Fruit fly (Drosophila melanogaster) whole organism, embryonic: ENCODE measurements around the gene CG34338.

Experiments
- Aef1 ChIP-seq: fragments of 200-800 bp; sonication (Bioruptor generic); IDR thresholded peaks from 3 replicates; pipeline ENCODE4 v1.3.6; 2022; ENCODE audit warnings: missing biosample characterization, missing genetic modification characterization
- CG10462 ChIP-seq: fragments of 200-800 bp; sonication (Bioruptor generic); optimal IDR thresholded peaks from 2 replicates; lab custom pipeline; 2016; ENCODE audit warnings: missing biosample characterization, missing genetic modification characterization
- CG13287 ChIP-seq: fragments of 200-800 bp; sonication (Bioruptor generic); IDR thresholded peaks from 2 replicates; pipeline ENCODE4 v1.3.6; 2022; ENCODE audit warnings: missing biosample characterization, missing genetic modification characterization; ENCODE audit not compliant: partially characterized antibody
- CG15514 ChIP-seq: fragments of 200-800 bp; sonication (Bioruptor generic); optimal IDR thresholded peaks from 3 replicates; lab custom pipeline; 2017; ENCODE audit warnings: missing biosample characterization, missing genetic modification characterization, mild to moderate bottlenecking, moderate library complexity, missing genetic modification reagents
- CG16813 ChIP-seq: fragments of 200-800 bp; sonication (Bioruptor generic); IDR thresholded peaks from 3 replicates; pipeline ENCODE4 v1.3.6; 2022; ENCODE audit warnings: missing biosample characterization, missing genetic modification characterization; ENCODE audit not compliant: partially characterized antibody
- CG16815 ChIP-seq: fragments of 200-800 bp; sonication (Bioruptor generic); optimal IDR thresholded peaks from 3 replicates; lab custom pipeline; 2017; ENCODE audit warnings: missing biosample characterization, mild to moderate bottlenecking, missing genetic modification characterization
- CG18262 ChIP-seq: fragments of 200-800 bp; optimal IDR thresholded peaks from 3 replicates; lab custom pipeline; 2019; ENCODE audit warnings: missing biosample characterization, mild to moderate bottlenecking, missing genetic modification characterization, moderate library complexity
- CG1832 ChIP-seq: fragments of 200-800 bp; sonication (Bioruptor generic); optimal IDR thresholded peaks from 2 replicates; lab custom pipeline; 2017; ENCODE audit warnings: missing biosample characterization, mild to moderate bottlenecking, missing genetic modification characterization, inconsistent platforms
- CG18476 ChIP-seq: fragments of 200-800 bp; sonication (Bioruptor generic); optimal IDR thresholded peaks from 2 replicates; lab custom pipeline; 2016; ENCODE audit warnings: missing biosample characterization, mild to moderate bottlenecking, missing genetic modification characterization
- CG2875 ChIP-seq: fragments of 200-800 bp; sonication (Bioruptor generic); optimal IDR thresholded peaks from 2 replicates; lab custom pipeline; 2017; ENCODE audit warnings: missing biosample characterization, mild to moderate bottlenecking, missing genetic modification characterization, missing genetic modification reagents
- CG42726 ChIP-seq: fragments of 200-800 bp; sonication (Bioruptor generic); IDR thresholded peaks from 2 replicates; pipeline ENCODE4 v1.3.6; 2022; ENCODE audit warnings: missing biosample characterization, missing genetic modification characterization; ENCODE audit not compliant: partially characterized antibody
- CG4360 ChIP-seq: fragments of 200-800 bp; sonication (Bioruptor generic); IDR thresholded peaks from 2 replicates; pipeline ENCODE4 v1.3.6; 2022; ENCODE audit warnings: missing biosample characterization, missing genetic modification characterization
- CG7745 ChIP-seq: fragments of 200-800 bp; sonication (Bioruptor generic); optimal IDR thresholded peaks from 2 replicates; lab custom pipeline; 2018; ENCODE audit warnings: missing biosample characterization, mild to moderate bottlenecking, missing genetic modification characterization, moderate library complexity
- CG7839 ChIP-seq: fragments of 200-800 bp; sonication (Bioruptor generic); optimal IDR thresholded peaks from 3 replicates; lab custom pipeline; 2018; ENCODE audit warnings: missing biosample characterization, mild to moderate bottlenecking, missing genetic modification characterization, moderate library complexity
- CG7963 ChIP-seq: fragments of 200-800 bp; sonication (Bioruptor generic); IDR thresholded peaks from 3 replicates; pipeline ENCODE4 v1.3.6; 2022; ENCODE audit warnings: missing biosample characterization, missing genetic modification characterization; ENCODE audit not compliant: partially characterized antibody
- CG9932 ChIP-seq: fragments of 200-800 bp; sonication (Bioruptor generic); IDR thresholded peaks from 2 replicates; pipeline ENCODE4 v1.3.6; 2022; ENCODE audit warnings: missing biosample characterization, missing genetic modification characterization
- Camta ChIP-seq: fragments of 200-800 bp; sonication (Bioruptor generic); optimal IDR thresholded peaks from 2 replicates; lab custom pipeline; 2016; ENCODE audit warnings: missing biosample characterization, missing genetic modification characterization
- Deaf1 ChIP-seq: fragments of 200-800 bp; optimal IDR thresholded peaks from 3 replicates; lab custom pipeline; 2019; ENCODE audit warnings: missing biosample characterization, mild to moderate bottlenecking, missing genetic modification characterization, moderate library complexity
- Dek ChIP-seq: fragments of 200-800 bp; sonication (Bioruptor generic); optimal IDR thresholded peaks from 3 replicates; lab custom pipeline; 2019; ENCODE audit warnings: missing biosample characterization, mild to moderate bottlenecking, missing genetic modification characterization, moderate library complexity
- Fer1 ChIP-seq: fragments of 200-800 bp; sonication (Bioruptor generic); optimal IDR thresholded peaks from 2 replicates; lab custom pipeline; 2017; ENCODE audit warnings: missing biosample characterization, mild to moderate bottlenecking, missing genetic modification characterization
- HLH3B ChIP-seq: fragments of 200-800 bp; sonication (Bioruptor generic); IDR thresholded peaks from 2 replicates; pipeline ENCODE4 v1.3.6; 2022; ENCODE audit warnings: missing biosample characterization, missing genetic modification characterization
- Hmr ChIP-seq: fragments of 200-800 bp; sonication (Bioruptor generic); optimal IDR thresholded peaks from 3 replicates; lab custom pipeline; 2017; ENCODE audit warnings: mild to moderate bottlenecking, missing biosample characterization, missing genetic modification reagents, missing genetic modification characterization
- Hr3 ChIP-seq: fragments of 200-800 bp; sonication (Bioruptor generic); optimal IDR thresholded peaks from 3 replicates; lab custom pipeline; 2016; ENCODE audit warnings: missing biosample characterization, missing genetic modification characterization
- Hr51 ChIP-seq, 2 experiments: fragments of 200-800 bp; sonication (Bioruptor generic); optimal IDR thresholded peaks; 2 replicates in 1 of 2; 3 replicates in 1 of 2; lab custom pipeline; 2016 to 2018; ENCODE audit warnings: missing biosample characterization in 2 of 2, missing genetic modification characterization in 2 of 2, mild to moderate bottlenecking in 1 of 2, moderate library complexity in 1 of 2
- Lpt ChIP-seq: fragments of >200 bp; optimal IDR thresholded peaks from 2 replicates; lab custom pipeline; 2018; ENCODE audit warnings: missing biosample characterization, missing genetic modification characterization
- Ravus ChIP-seq: fragments of 200-800 bp; sonication (Bioruptor generic); IDR thresholded peaks from 2 replicates; pipeline ENCODE4 v1.3.6; 2022; ENCODE audit warnings: missing biosample characterization, missing genetic modification characterization
- Stat92E ChIP-seq, 3 experiments: fragments of >200 bp in 2 of 3; fragments of 200-800 bp in 1 of 3; sonication (Bioruptor generic) in 1 of 3; optimal IDR thresholded peaks; 2 replicates each; lab custom pipeline; 2017 to 2019; ENCODE audit warnings: missing biosample characterization in 3 of 3, missing genetic modification characterization in 3 of 3, mild to moderate bottlenecking in 1 of 3, moderate library complexity in 1 of 3
- al ChIP-seq: fragments of 200-800 bp; sonication (Bioruptor generic); IDR thresholded peaks from 2 replicates; pipeline ENCODE4 v1.3.6; 2022; ENCODE audit warnings: missing biosample characterization, missing genetic modification characterization
- az2 ChIP-seq: fragments of 200-800 bp; sonication (Bioruptor generic); optimal IDR thresholded peaks from 3 replicates; lab custom pipeline; 2016; ENCODE audit warnings: missing biosample characterization, missing genetic modification characterization
- bab2 ChIP-seq: fragments of 200-800 bp; sonication (Bioruptor generic); optimal IDR thresholded peaks from 2 replicates; lab custom pipeline; 2016; ENCODE audit warnings: missing biosample characterization, missing genetic modification characterization
- bigmax ChIP-seq: fragments of 200-800 bp; sonication (Bioruptor generic); optimal IDR thresholded peaks from 2 replicates; lab custom pipeline; 2018; ENCODE audit warnings: missing biosample characterization, mild to moderate bottlenecking, missing genetic modification characterization
- br ChIP-seq: fragments of >200 bp; optimal IDR thresholded peaks from 2 replicates; lab custom pipeline; 2017
- cad ChIP-seq: fragments of >200 bp; optimal IDR thresholded peaks from 2 replicates; lab custom pipeline; 2017; ENCODE audit warnings: missing biosample characterization, missing genetic modification characterization
- disco-r ChIP-seq: fragments of 200-800 bp; sonication (Bioruptor generic); optimal IDR thresholded peaks from 2 replicates; lab custom pipeline; 2016; ENCODE audit warnings: missing biosample characterization, missing genetic modification characterization
- dmrt11E ChIP-seq: fragments of 200-800 bp; sonication (Bioruptor generic); optimal IDR thresholded peaks from 3 replicates; lab custom pipeline; 2018; ENCODE audit warnings: missing biosample characterization, mild to moderate bottlenecking, missing genetic modification characterization, moderate library complexity
- gsb ChIP-seq: fragments of 200-800 bp; sonication (Bioruptor generic); IDR thresholded peaks from 2 replicates; pipeline ENCODE4 v1.3.6; 2022; ENCODE audit warnings: missing biosample characterization, missing genetic modification characterization
- gsb-n ChIP-seq: fragments of 200-800 bp; sonication (Bioruptor generic); optimal IDR thresholded peaks from 3 replicates; lab custom pipeline; 2018; ENCODE audit warnings: missing biosample characterization, mild to moderate bottlenecking, missing genetic modification characterization
- hkb ChIP-seq, 2 experiments: fragments of 200-800 bp in 1 of 2; fragments of >200 bp in 1 of 2; sonication (Bioruptor generic) in 1 of 2; IDR thresholded peaks in 1 of 2; optimal IDR thresholded peaks in 1 of 2; 2 replicates each; pipeline versions ENCODE4 v1.3.6 to Lab custom; 2017 to 2022; ENCODE audit warnings: missing biosample characterization in 1 of 2, missing genetic modification characterization in 1 of 2
- inv ChIP-seq: fragments of 200-800 bp; sonication (Bioruptor generic); IDR thresholded peaks from 2 replicates; pipeline ENCODE4 v1.3.6; 2022; ENCODE audit warnings: missing biosample characterization, missing genetic modification characterization; ENCODE audit not compliant: partially characterized antibody
- jumu ChIP-seq: fragments of 200-800 bp; sonication (Bioruptor generic); optimal IDR thresholded peaks from 3 replicates; lab custom pipeline; 2016; ENCODE audit warnings: missing biosample characterization, missing genetic modification characterization
- lov ChIP-seq, 2 experiments: fragments of 200-800 bp in 1 of 2; fragments of >200 bp in 1 of 2; sonication (Bioruptor generic) in 1 of 2; IDR thresholded peaks in 1 of 2; optimal IDR thresholded peaks in 1 of 2; 2 replicates in 1 of 2; 3 replicates in 1 of 2; pipeline versions ENCODE4 v1.3.6 to Lab custom; 2017 to 2022; ENCODE audit warnings: missing biosample characterization in 1 of 2, missing genetic modification characterization in 1 of 2
- pros ChIP-seq: fragments of 200-800 bp; sonication (Bioruptor generic); optimal IDR thresholded peaks from 3 replicates; lab custom pipeline; 2019; ENCODE audit warnings: missing biosample characterization, mild to moderate bottlenecking, missing genetic modification characterization, moderate library complexity
- sens-2 ChIP-seq: fragments of 200-800 bp; sonication (Bioruptor generic); IDR thresholded peaks from 2 replicates; pipeline ENCODE4 v1.3.6; 2022; ENCODE audit warnings: missing biosample characterization, missing genetic modification characterization
- shn ChIP-seq: fragments of 200-800 bp; sonication (Bioruptor generic); optimal IDR thresholded peaks from 3 replicates; lab custom pipeline; 2016; ENCODE audit warnings: missing biosample characterization, missing genetic modification characterization
- sisA ChIP-seq: fragments of 200-800 bp; sonication (Bioruptor generic); IDR thresholded peaks from 2 replicates; pipeline ENCODE4 v1.3.6; 2022; ENCODE audit warnings: missing biosample characterization, missing genetic modification characterization
- unpg ChIP-seq: fragments of 200-800 bp; sonication (Bioruptor generic); optimal IDR thresholded peaks from 3 replicates; lab custom pipeline; 2018; ENCODE audit warnings: missing biosample characterization, mild to moderate bottlenecking, missing genetic modification characterization, moderate library complexity
- usp ChIP-seq: fragments of >200 bp; optimal IDR thresholded peaks from 2 replicates; lab custom pipeline; 2017; ENCODE audit warnings: missing biosample characterization, missing genetic modification characterization

The CG34338 gene

dm6 chrX:7721905-7722304 is 46.6 kb upstream of the CG34338 start, which contains the start of gene Hira (continued):
- TF ChIP-seq CG42726 (GFP tag; lab: Robert Waterston, UW) = no peak
- TF ChIP-seq az2 (GFP tag; lab: Kevin White, UChicago) = no peak
- no peak for TF ChIP-seq CG18262
- TF ChIP-seq br (lab: Kevin White, UChicago) = no peak
- no peak for TF ChIP-seq sisA (GFP tag; lab: Robert Waterston, UW)
- no peak for TF ChIP-seq dmrt11E (tag; lab: Kevin White, UChicago)
- TF ChIP-seq CG7963 = peak; percentile 92
- TF ChIP-seq CG16815 = no peak
- no peak for TF ChIP-seq usp (GFP tag; lab: Kevin White, UChicago)
- no peak for TF ChIP-seq Hr51 (GFP tag; optimal IDR thresholded peaks at IDR 0.05; lab: Kevin White, UChicago)
- no peak for TF ChIP-seq lov (optimal IDR thresholded peaks at IDR 0.05; lab: Kevin White, UChicago)
- no peak for TF ChIP-seq lov (GFP tag; IDR thresholded peaks at IDR 0.05; lab: Robert Waterston, UW)
- no peak for TF ChIP-seq Deaf1 (tag; lab: Kevin White, UChicago)
- TF ChIP-seq unpg (GFP tag; lab: Kevin White, UChicago) = no peak

- TF ChIP-seq Stat92E (GFP tag; optimal IDR thresholded peaks at IDR 0.05; lab: Kevin White, UChicago) = no peak
- TF ChIP-seq CG18476 = peak; percentile 2
- TF ChIP-seq CG9932 (GFP tag; lab: Robert Waterston, UW) = peak; percentile 61; the same call in 1 of the 2 replicates
- no peak for TF ChIP-seq CG7745 (tag; lab: Kevin White, UChicago)
- peak; percentile 76 for TF ChIP-seq CG16813 (GFP tag; lab: Robert Waterston, UW)
- TF ChIP-seq jumu (GFP tag; lab: Kevin White, UChicago) = no peak
- TF ChIP-seq CG10462 = peak; percentile 10
- no peak for TF ChIP-seq CG15514 (GFP tag; lab: Kevin White, UChicago)
- TF ChIP-seq bigmax = no peak
- TF ChIP-seq shn (GFP tag; lab: Kevin White, UChicago) = peak; percentile 29
- no peak for TF ChIP-seq al (GFP tag; lab: Robert Waterston, UW)
- TF ChIP-seq Aef1 (GFP tag; lab: Robert Waterston, UW) = peak; percentile 35; the same call in 1 of the 3 replicates
- no peak for TF ChIP-seq pros (GFP tag; lab: Kevin White, UChicago)
- TF ChIP-seq sens-2 = no peak
- TF ChIP-seq disco-r (GFP tag; lab: Kevin White, UChicago) = no peak
- TF ChIP-seq Hmr = no peak
- peak; percentile 71 for TF ChIP-seq Hr3 (GFP tag; lab: Kevin White, UChicago)
- no peak for TF ChIP-seq CG4360 (GFP tag; lab: Robert Waterston, UW)
- TF ChIP-seq hkb (optimal IDR thresholded peaks at IDR 0.05; lab: Kevin White, UChicago) = no peak
- no peak for TF ChIP-seq hkb (GFP tag; IDR thresholded peaks at IDR 0.05; lab: Robert Waterston, UW)
- TF ChIP-seq Camta (GFP tag; lab: Kevin White, UChicago) = no peak
- no peak for TF ChIP-seq gsb-n
- TF ChIP-seq gsb (GFP tag; lab: Robert Waterston, UW) = no peak
- TF ChIP-seq CG1832 (GFP tag; lab: Kevin White, UChicago) = no peak
- no peak; the same call in 1 of the 2 replicates for TF ChIP-seq HLH3B (GFP tag; lab: Robert Waterston, UW)
- TF ChIP-seq CG7839 (tag; lab: Kevin White, UChicago) = no peak
- peak; percentile 30 for TF ChIP-seq Dek (tag; lab: Kevin White, UChicago)
- no peak for TF ChIP-seq cad (GFP tag; lab: Kevin White, UChicago)
- peak; percentile 4 for TF ChIP-seq bab2 (GFP tag; lab: Kevin White, UChicago)
- TF ChIP-seq CG13287 (GFP tag; lab: Robert Waterston, UW) = peak; percentile 54
- TF ChIP-seq CG2875 (GFP tag; lab: Kevin White, UChicago) = no peak
- TF ChIP-seq Lpt = no peak
- TF ChIP-seq Fer1 (GFP tag; lab: Kevin White, UChicago) = no peak
- TF ChIP-seq Ravus = no peak
- TF ChIP-seq inv = peak; percentile 50
Observed at dm6 chrX:7728251-7729164, 40.0 kb upstream of the CG34338 start, which contains the start of the genes NELF-B and CG12155. NELF-B (minus strand) TSS chrX:7728361. CG12155 (plus strand) TSS chrX:7728755.
